Worm (Caenorhabditis elegans): ENCODE results near the gene smim-14.

DNA sequence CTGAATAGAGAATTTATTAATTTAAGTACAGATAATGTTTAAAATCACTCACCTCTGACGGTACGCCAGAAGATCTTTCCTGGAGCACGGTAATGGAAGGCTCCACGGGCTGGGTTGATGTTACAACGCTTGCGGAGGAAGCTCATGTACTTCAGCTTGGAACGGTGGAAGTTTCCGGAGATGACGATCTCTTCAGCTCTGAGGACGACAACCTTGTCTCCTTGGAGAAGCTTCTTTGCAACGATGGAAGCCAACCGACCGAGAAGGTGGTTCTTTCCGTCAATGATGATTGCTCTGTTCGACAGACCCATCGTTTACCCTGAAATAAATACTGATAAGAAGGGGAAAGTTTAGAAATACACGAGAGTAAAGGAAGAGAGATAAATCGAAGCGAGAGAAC lies 33.7 kb upstream of the smim-14 start, which contains the start of gene rpl-16:
- TF ChIP-seq ztf-23 (GFP tag; IDR thresholded peaks at IDR 0.05) (no peak), T22C8.4 (GFP tag; IDR thresholded peaks at IDR 0.05) (no peak), ref-1 (GFP tag; conservative IDR thresholded peaks at IDR 0.05) (no peak), flt-1 (GFP tag; IDR thresholded peaks at IDR 0.05) (no peak), tab-1 (GFP tag; IDR thresholded peaks at IDR 0.05) (no peak), ztf-29 (GFP tag; IDR thresholded peaks at IDR 0.05) (no peak), cog-1 (tag; optimal IDR thresholded peaks at IDR 0.05) (no peak)

Measured in whole organism, midembryonic.